Worm (Caenorhabditis elegans): ENCODE results near the gene ZK355.8.

Gene ZK355.8

DNA sequence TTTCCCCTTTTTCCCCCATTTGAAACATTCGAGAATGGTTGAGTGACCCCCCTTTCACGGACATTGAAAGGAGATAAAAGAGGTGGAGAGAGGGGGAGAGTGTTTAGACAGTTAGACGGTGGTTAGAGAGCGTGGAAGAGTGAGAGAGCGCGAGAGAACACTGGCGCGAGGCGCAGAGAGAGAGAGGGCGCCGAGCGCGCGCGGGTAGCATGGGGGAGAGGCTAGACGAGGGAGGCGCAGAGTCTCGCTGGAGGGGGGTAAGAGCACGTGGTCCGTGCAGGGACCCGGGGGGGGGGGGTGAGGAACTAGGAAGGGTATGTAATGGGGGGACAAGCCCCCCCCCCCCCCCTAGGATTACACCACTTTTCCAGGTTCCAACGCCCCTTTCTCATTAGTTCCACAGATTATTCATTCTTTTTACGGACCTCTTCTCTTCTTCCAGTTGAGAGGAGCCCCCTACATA lies 46.4 kb downstream of the ZK355.8 start (continued):
- TF ChIP-seq skn-1 (tag; optimal IDR thresholded peaks at IDR 0.05) = peak; percentile 93
- TF ChIP-seq tlp-1 (tag; optimal IDR thresholded peaks at IDR 0.05) = no peak
- TF ChIP-seq alr-1 (tag; optimal IDR thresholded peaks at IDR 0.05; ENCODE audit: borderline replicate concordance) = no peak
- TF ChIP-seq hpl-2 (GFP tag; optimal IDR thresholded peaks at IDR 0.05) = peak; percentile 88
- peak; percentile 87; the same call in 1 of the 2 replicates for TF ChIP-seq ets-5 (GFP tag; IDR thresholded peaks at IDR 0.05)
- TF ChIP-seq lin-15B (tag; optimal IDR thresholded peaks at IDR 0.05) = no peak
- peak; percentile 73 to 95 for TF ChIP-seq ztf-11 (tag; optimal IDR thresholded peaks at IDR 0.05)
- TF ChIP-seq aha-1 (tag; optimal IDR thresholded peaks at IDR 0.05) = peak; percentile 78
- TF ChIP-seq fkh-10 (GFP tag; optimal IDR thresholded peaks at IDR 0.05) = peak; percentile 92
- peak; percentile 87 for TF ChIP-seq unc-62 (GFP tag; optimal IDR thresholded peaks at IDR 0.05)
- peak; percentile 96 for TF ChIP-seq ceh-88 (GFP tag; IDR thresholded peaks at IDR 0.05)
- TF ChIP-seq fos-1 (tag; optimal IDR thresholded peaks at IDR 0.05) = peak; percentile 90
- TF ChIP-seq xbp-1 (tag; optimal IDR thresholded peaks at IDR 0.05) = peak; percentile 87
- TF ChIP-seq nhr-85 (tag) = peak; percentile 100
- TF ChIP-seq ces-1 (GFP tag; optimal IDR thresholded peaks at IDR 0.05) = no peak
- TF ChIP-seq ama-1 (optimal IDR thresholded peaks at IDR 0.05) = peak; percentile 57
- peak; percentile 96 for TF ChIP-seq nhr-90 (tag; optimal IDR thresholded peaks at IDR 0.05; ENCODE audit: poor library complexity)
- TF ChIP-seq grh-1 (GFP tag; IDR thresholded peaks at IDR 0.05) = peak; percentile 100
- TF ChIP-seq pag-3 (tag; optimal IDR thresholded peaks at IDR 0.05; ENCODE audit: borderline replicate concordance, insufficient read depth) = no peak
- no peak for TF ChIP-seq unc-30 (tag; optimal IDR thresholded peaks at IDR 0.05)
- peak; percentile 91 for TF ChIP-seq mef-2 (tag; optimal IDR thresholded peaks at IDR 0.05)
- TF ChIP-seq nhr-237 (tag; optimal IDR thresholded peaks at IDR 0.05) = peak; percentile 89
- TF ChIP-seq elt-3 (tag; optimal IDR thresholded peaks at IDR 0.05) = peak in 3 of 6 experiments; percentile 73 to 95 (median 93)
- no peak for TF ChIP-seq aly-2 (tag; optimal IDR thresholded peaks at IDR 0.05)
- TF ChIP-seq nhr-20 (tag; optimal IDR thresholded peaks at IDR 0.05) = peak; percentile 94
- peak; percentile 98 for TF ChIP-seq unc-86 (tag; optimal IDR thresholded peaks at IDR 0.05)
- TF ChIP-seq swsn-7 (tag; optimal IDR thresholded peaks at IDR 0.05) = peak; percentile 98
- TF ChIP-seq C34B4.2 (tag; optimal IDR thresholded peaks at IDR 0.05) = peak; percentile 82
- TF ChIP-seq lsy-2 (tag; optimal IDR thresholded peaks at IDR 0.05) = peak; percentile 91 to 92
- TF ChIP-seq unc-98 (GFP tag; IDR thresholded peaks at IDR 0.05) = peak; percentile 79; the same call in 1 of the 2 replicates
- peak; percentile 63 for TF ChIP-seq nhr-84 (tag; optimal IDR thresholded peaks at IDR 0.05)
- peak; percentile 94 for TF ChIP-seq lin-13 (GFP tag; optimal IDR thresholded peaks at IDR 0.05)
- TF ChIP-seq pqm-1 (tag; optimal IDR thresholded peaks at IDR 0.05) = no peak
- peak; percentile 100 for TF ChIP-seq ceh-8 (GFP tag; optimal IDR thresholded peaks at IDR 0.05)
- TF ChIP-seq nhr-71 (tag; optimal IDR thresholded peaks at IDR 0.05) = peak; percentile 99
- TF ChIP-seq lin-35 (GFP tag; optimal IDR thresholded peaks at IDR 0.05) = peak; percentile 69 to 91

DNA sequence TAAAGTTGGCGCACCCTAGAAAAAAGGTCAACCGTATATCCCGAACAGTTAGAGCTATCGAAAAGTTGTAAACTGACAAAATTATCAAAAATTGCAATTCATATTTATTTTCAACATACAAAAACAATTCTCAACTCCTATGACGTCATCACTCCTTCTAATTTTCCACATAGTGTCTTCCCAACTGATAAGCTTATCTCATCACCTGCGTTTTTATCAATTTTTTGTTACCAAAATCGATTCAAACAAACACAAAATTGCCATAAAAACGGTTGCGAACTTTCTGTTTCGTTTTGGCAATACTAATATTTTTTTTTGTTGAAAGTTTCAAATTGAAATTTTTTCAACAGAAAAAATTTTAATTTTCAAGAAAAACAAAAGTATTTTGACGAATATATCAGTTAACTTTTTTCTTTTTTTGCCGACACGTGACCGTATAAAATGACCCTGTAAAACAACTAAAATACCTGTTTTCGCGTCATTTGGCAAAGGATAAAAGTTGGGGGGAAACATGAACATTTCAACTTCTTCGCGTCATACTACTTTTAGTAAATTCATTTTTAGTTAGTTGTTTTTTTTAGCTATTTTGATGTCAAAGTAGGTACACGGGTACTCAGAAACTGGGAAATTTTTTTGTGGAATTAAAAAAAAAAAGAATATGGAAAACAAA lies 48.1 kb downstream of the ZK355.8 start:
- TF ChIP-seq hlh-17 (GFP tag; optimal IDR thresholded peaks at IDR 0.05; ENCODE audit: borderline replicate concordance) = no peak
- no peak for TF ChIP-seq nhr-28 (tag; optimal IDR thresholded peaks at IDR 0.05)
- no peak for TF ChIP-seq unc-98 (GFP tag; IDR thresholded peaks at IDR 0.05)
- TF ChIP-seq elt-2 (tag; optimal IDR thresholded peaks at IDR 0.05) = peak; percentile 91
- no peak for TF ChIP-seq lin-39 (tag; optimal IDR thresholded peaks at IDR 0.05)
- no peak for TF ChIP-seq ceh-90 (tag; optimal IDR thresholded peaks at IDR 0.05)
- TF ChIP-seq sptf-1 (tag; optimal IDR thresholded peaks at IDR 0.05) = no peak
- TF ChIP-seq rnt-1 (tag; optimal IDR thresholded peaks at IDR 0.05) = no peak
- TF ChIP-seq blmp-1 (tag; optimal IDR thresholded peaks at IDR 0.05) = peak; percentile 49
- no peak for TF ChIP-seq egl-27 (tag; optimal IDR thresholded peaks at IDR 0.05)
- no peak for TF ChIP-seq nhr-12 (tag; optimal IDR thresholded peaks at IDR 0.05)
- TF ChIP-seq nhr-20 (tag; optimal IDR thresholded peaks at IDR 0.05) = peak; percentile 14
- peak; percentile 87 for TF ChIP-seq nhr-85 (tag)
- no peak for TF ChIP-seq lin-15B (tag; optimal IDR thresholded peaks at IDR 0.05)
- TF ChIP-seq ceh-88 (GFP tag; IDR thresholded peaks at IDR 0.05) = no peak
- TF ChIP-seq ztf-4 (tag; optimal IDR thresholded peaks at IDR 0.05) = no peak
- no peak for TF ChIP-seq nhr-90 (tag; optimal IDR thresholded peaks at IDR 0.05; ENCODE audit: poor library complexity)
- TF ChIP-seq lin-35 (GFP tag; optimal IDR thresholded peaks at IDR 0.05) = peak in 1 of 2 experiments; percentile 38
- TF ChIP-seq hpl-2 (GFP tag; optimal IDR thresholded peaks at IDR 0.05) = no peak
- TF ChIP-seq ceh-63 (GFP tag; optimal IDR thresholded peaks at IDR 0.05) = no peak
- no peak for TF ChIP-seq ztf-11 (tag; optimal IDR thresholded peaks at IDR 0.05)
- TF ChIP-seq lsy-2 (tag; optimal IDR thresholded peaks at IDR 0.05) = peak in 1 of 2 experiments; percentile 16
- TF ChIP-seq ceh-8 (GFP tag; optimal IDR thresholded peaks at IDR 0.05) = no peak
- TF ChIP-seq jun-1 (tag; optimal IDR thresholded peaks at IDR 0.05) = no peak
- TF ChIP-seq xbp-1 (tag; optimal IDR thresholded peaks at IDR 0.05) = no peak
- no peak; the same call in 1 of the 2 replicates for TF ChIP-seq nhr-19 (GFP tag; conservative IDR thresholded peaks at IDR 0.05)

Data from whole organism, L1 larva.